Worm (Caenorhabditis elegans): ENCODE data around the gene H43E16.1.

H43E16.1 gene

DNA sequence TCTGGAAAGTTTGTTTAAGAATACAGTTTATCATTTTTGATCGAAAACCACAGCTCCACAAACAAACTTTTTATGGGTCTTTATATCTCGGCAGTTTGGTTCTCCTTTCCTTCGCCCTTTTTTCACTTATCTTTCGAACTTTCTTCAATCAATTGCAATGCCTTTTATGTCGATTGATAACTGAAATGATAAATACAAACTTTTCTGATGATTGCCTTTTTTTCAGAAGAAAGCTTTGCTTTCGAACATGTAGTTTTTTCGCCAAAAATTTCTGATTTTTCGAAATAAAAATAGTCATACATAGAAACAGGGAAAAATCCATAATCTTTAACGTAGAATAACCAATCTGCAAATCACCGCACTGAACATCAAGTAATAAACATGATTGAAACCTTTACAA, 12.9 kb upstream of the H43E16.1 start, which contains the start of gene T19D12.2:
TSS of gene T19D12.2 (plus strand) at position 125 of the 400 bp plus-strand sequence.
- TF ChIP-seq ztf-4 (tag; optimal IDR thresholded peaks at IDR 0.05) (no peak), mdl-1 (tag; optimal IDR thresholded peaks at IDR 0.05) (no peak), fkh-10 (GFP tag; optimal IDR thresholded peaks at IDR 0.05) (no peak), elt-2 (tag; optimal IDR thresholded peaks at IDR 0.05) (peak; percentile 79), ZK546.5 (tag; optimal IDR thresholded peaks at IDR 0.05) (no peak), lin-15B (tag; optimal IDR thresholded peaks at IDR 0.05) (no peak), unc-62 (GFP tag; optimal IDR thresholded peaks at IDR 0.05) (no peak), skn-1 (tag; optimal IDR thresholded peaks at IDR 0.05) (no peak)

DNA sequence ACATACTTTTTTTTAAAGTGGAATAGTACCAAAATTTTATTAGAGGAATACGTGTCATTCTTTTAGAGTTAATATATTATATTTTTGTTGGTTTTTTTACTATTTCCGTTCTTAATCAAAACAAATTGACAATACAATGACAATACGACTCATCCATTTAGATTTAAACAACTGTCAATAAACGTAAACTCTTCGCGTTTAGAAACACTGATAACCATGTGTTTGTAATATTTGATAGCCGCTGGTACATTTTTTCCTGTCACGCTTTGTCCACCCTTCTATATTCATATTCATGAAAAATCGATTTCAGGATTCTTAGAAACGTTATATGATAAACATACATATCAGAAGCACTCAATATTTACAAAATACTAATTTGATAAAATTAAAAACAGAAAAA, 10.3 kb upstream of the H43E16.1 start:
- TF ChIP-seq pha-4 (tag; optimal IDR thresholded peaks at IDR 0.05) (peak; percentile 4), ceh-16 (tag; optimal IDR thresholded peaks at IDR 0.05) (no peak), elt-2 (tag; optimal IDR thresholded peaks at IDR 0.05) (peak; percentile 39)

DNA sequence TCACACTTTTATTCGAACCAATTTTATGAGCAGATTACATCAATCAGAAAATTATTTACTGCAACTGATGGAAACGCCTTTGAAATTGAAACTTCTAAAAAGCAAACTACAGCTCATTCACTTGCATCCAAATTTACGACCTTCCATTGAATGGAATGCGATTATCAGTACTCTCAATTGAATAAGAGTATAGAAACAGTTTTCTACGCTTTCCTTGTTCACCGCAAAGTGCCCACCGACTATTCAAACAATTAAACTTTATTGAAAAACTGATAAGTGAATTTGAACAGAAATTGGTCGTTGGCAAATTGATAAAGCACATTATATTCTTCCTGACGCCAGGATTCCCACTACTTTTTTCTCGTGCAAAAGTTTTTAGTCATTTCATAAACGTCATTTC, 8.2 kb upstream of the H43E16.1 start:
- TF ChIP-seq elt-2 (tag; optimal IDR thresholded peaks at IDR 0.05) (peak; percentile 84), egl-27 (tag; optimal IDR thresholded peaks at IDR 0.05) (no peak), pqm-1 (tag; optimal IDR thresholded peaks at IDR 0.05) (peak; percentile 39)

- TF ChIP-seq ZK546.5 (tag; optimal IDR thresholded peaks at IDR 0.05) = no peak
- no peak for TF ChIP-seq ceh-9 (tag; optimal IDR thresholded peaks at IDR 0.05)
- TF ChIP-seq egl-27 (tag; optimal IDR thresholded peaks at IDR 0.05) = no peak
- no peak for TF ChIP-seq hmg-11 (tag; optimal IDR thresholded peaks at IDR 0.05)
- no peak for TF ChIP-seq nhr-23 (tag; optimal IDR thresholded peaks at IDR 0.05)
- no peak for TF ChIP-seq ceh-82 (tag; optimal IDR thresholded peaks at IDR 0.05)
- TF ChIP-seq ceh-28 (tag; optimal IDR thresholded peaks at IDR 0.05) = no peak
- TF ChIP-seq nhr-11 (tag; optimal IDR thresholded peaks at IDR 0.05) = no peak
- TF ChIP-seq pqm-1 (tag; optimal IDR thresholded peaks at IDR 0.05) = no peak
- TF ChIP-seq fos-1 (tag; optimal IDR thresholded peaks at IDR 0.05) = no peak
- TF ChIP-seq elt-2 (tag; optimal IDR thresholded peaks at IDR 0.05) = no peak
- no peak for TF ChIP-seq snpc-4 (tag; optimal IDR thresholded peaks at IDR 0.05)
- no peak for TF ChIP-seq daf-12 (tag; optimal IDR thresholded peaks at IDR 0.05)
- no peak for TF ChIP-seq nhr-77 (tag; optimal IDR thresholded peaks at IDR 0.05)
- TF ChIP-seq sea-2 (GFP tag; optimal IDR thresholded peaks at IDR 0.05) = no peak
- TF ChIP-seq ztf-11 (tag; optimal IDR thresholded peaks at IDR 0.05) = no peak
Observed at ce11 chrII:6666598-6666997, 7.5 kb upstream of the H43E16.1 start, which contains the start of gene T19D12.1. T19D12.1 (plus strand) TSS chrII:6666898.

ce11 chrII:6667534-6667933, 6.5 kb upstream of the H43E16.1 start:
- no peak for TF ChIP-seq unc-62 (GFP tag; optimal IDR thresholded peaks at IDR 0.05)
- TF ChIP-seq nhr-28 (tag; optimal IDR thresholded peaks at IDR 0.05) = no peak
- TF ChIP-seq mdl-1 (tag; optimal IDR thresholded peaks at IDR 0.05) = no peak
- no peak for TF ChIP-seq nhr-76 (tag; optimal IDR thresholded peaks at IDR 0.05)
- TF ChIP-seq egl-27 (tag; optimal IDR thresholded peaks at IDR 0.05) = no peak
- TF ChIP-seq zag-1 (tag; optimal IDR thresholded peaks at IDR 0.05) = no peak
- TF ChIP-seq nhr-43 (tag; optimal IDR thresholded peaks at IDR 0.05; ENCODE audit: poor library complexity, severe bottlenecking) = no peak
- no peak for TF ChIP-seq nfya-1 (tag; optimal IDR thresholded peaks at IDR 0.05; ENCODE audit: insufficient read depth)
- no peak for TF ChIP-seq nhr-12 (tag; optimal IDR thresholded peaks at IDR 0.05)
- TF ChIP-seq ceh-9 (tag; optimal IDR thresholded peaks at IDR 0.05) = no peak
- TF ChIP-seq jun-1 (tag; optimal IDR thresholded peaks at IDR 0.05) = no peak
- TF ChIP-seq daf-12 (tag; optimal IDR thresholded peaks at IDR 0.05) = no peak
- no peak for TF ChIP-seq fos-1 (tag; optimal IDR thresholded peaks at IDR 0.05)
- TF ChIP-seq ceh-28 (tag; optimal IDR thresholded peaks at IDR 0.05) = no peak
- TF ChIP-seq nhr-11 (tag; optimal IDR thresholded peaks at IDR 0.05) = no peak
- TF ChIP-seq tbx-2 (tag; optimal IDR thresholded peaks at IDR 0.05) = no peak
- no peak for TF ChIP-seq fkh-2 (tag; optimal IDR thresholded peaks at IDR 0.05)

ce11 chrII:6668496-6668895, 5.6 kb upstream of the H43E16.1 start:
- no peak for TF ChIP-seq elt-3 (tag; optimal IDR thresholded peaks at IDR 0.05)
- no peak for TF ChIP-seq ceh-28 (tag; optimal IDR thresholded peaks at IDR 0.05)
- no peak for TF ChIP-seq ztf-4 (tag; optimal IDR thresholded peaks at IDR 0.05)
- no peak for TF ChIP-seq R02D3.7 (tag; optimal IDR thresholded peaks at IDR 0.05)
- no peak for TF ChIP-seq nhr-25 (tag; optimal IDR thresholded peaks at IDR 0.05)
- no peak for TF ChIP-seq mdl-1 (tag; optimal IDR thresholded peaks at IDR 0.05)
- no peak for TF ChIP-seq pha-4 (tag; optimal IDR thresholded peaks at IDR 0.05)
- TF ChIP-seq nhr-11 (tag; optimal IDR thresholded peaks at IDR 0.05) = no peak
- no peak for TF ChIP-seq nhr-237 (tag; optimal IDR thresholded peaks at IDR 0.05)
- no peak for TF ChIP-seq nhr-23 (tag; optimal IDR thresholded peaks at IDR 0.05)
- no peak for TF ChIP-seq ZK546.5 (tag; optimal IDR thresholded peaks at IDR 0.05)
- TF ChIP-seq nhr-76 (tag; optimal IDR thresholded peaks at IDR 0.05) = no peak

All from whole organism, L3 larva.